Worm (Caenorhabditis elegans) whole organism, L1 larva: Measurements from ENCODE around the gene pck-1.

Experiments
- C04F5.9 ChIP-seq: sonication (generic microtip); optimal IDR thresholded peaks from 2 replicates; lab custom pipeline; 2016; ENCODE audit warnings: missing genetic modification characterization, missing compliant biosample characterization
- C16A3.4 ChIP-seq: fragments of 150-350 bp; optimal IDR thresholded peaks from 2 replicates; lab custom pipeline; 2014; ENCODE audit warnings: missing biosample characterization, missing genetic modification characterization
- F16B12.6 ChIP-seq: fragments of 150-350 bp; optimal IDR thresholded peaks from 2 replicates; lab custom pipeline; 2014; ENCODE audit warnings: missing biosample characterization, missing genetic modification characterization
- Y116A8C.19 ChIP-seq: sonication (generic microtip); optimal IDR thresholded peaks from 2 replicates; lab custom pipeline; 2016; ENCODE audit warnings: missing compliant biosample characterization, missing genetic modification characterization, borderline replicate concordance
- aha-1 ChIP-seq: fragments of 150-350 bp; optimal IDR thresholded peaks from 2 replicates; lab custom pipeline; 2014; ENCODE audit warnings: missing biosample characterization, missing genetic modification characterization
- ama-1 ChIP-seq: fragments of 150-350 bp; optimal IDR thresholded peaks from 2 replicates; lab custom pipeline; 2014
- blmp-1 ChIP-seq: fragments of 150-350 bp; optimal IDR thresholded peaks from 2 replicates; lab custom pipeline; 2014; ENCODE audit warnings: missing biosample characterization, missing genetic modification characterization
- ceh-63 ChIP-seq: fragments of 200-800 bp; sonication (Bioruptor generic); optimal IDR thresholded peaks from 2 replicates; lab custom pipeline; 2018; ENCODE audit warnings: mild to moderate bottlenecking, missing genetic modification characterization, missing compliant biosample characterization
- ceh-8 ChIP-seq: fragments of 200-800 bp; sonication (Bioruptor generic); optimal IDR thresholded peaks from 2 replicates; lab custom pipeline; 2018; ENCODE audit warnings: mild to moderate bottlenecking, missing genetic modification characterization, moderate library complexity, missing compliant biosample characterization
- ceh-82 ChIP-seq, 3 experiments: fragments of 150-350 bp in 1 of 3; sonication (generic microtip) in 2 of 3; optimal IDR thresholded peaks; 2 replicates each; lab custom pipeline; 2014 to 2017; ENCODE audit warnings: missing biosample characterization in 3 of 3, missing genetic modification characterization in 3 of 3
- ceh-88 ChIP-seq: fragments of 200-800 bp; sonication (Bioruptor generic); IDR thresholded peaks from 2 replicates; pipeline ENCODE4 v1.3.6; 2022; ENCODE audit warnings: missing genetic modification characterization, missing compliant biosample characterization
- ceh-90 ChIP-seq: sonication (generic microtip); optimal IDR thresholded peaks from 2 replicates; lab custom pipeline; 2016; ENCODE audit warnings: missing genetic modification characterization, missing compliant biosample characterization
- ces-1 ChIP-seq: fragments of 150-350 bp; optimal IDR thresholded peaks from 2 replicates; lab custom pipeline; 2014; ENCODE audit warnings: missing biosample characterization, missing genetic modification reagents, missing genetic modification characterization
- dpl-1 ChIP-seq, 3 experiments: fragments of 150-350 bp in 2 of 3; sonication (generic microtip) in 1 of 3; optimal IDR thresholded peaks; 2 replicates each; lab custom pipeline; 2014 to 2017; ENCODE audit warnings: missing biosample characterization in 3 of 3, missing genetic modification characterization in 3 of 3, missing genetic modification reagents in 3 of 3
- dsc-1 ChIP-seq: sonication (generic microtip); optimal IDR thresholded peaks from 2 replicates; lab custom pipeline; 2016; ENCODE audit warnings: mild to moderate bottlenecking, missing genetic modification characterization, missing compliant biosample characterization
- efl-1 ChIP-seq, 4 experiments: fragments of 150-350 bp; optimal IDR thresholded peaks in 3 of 4; peaks in 1 of 4; 1 replicate in 1 of 4; 2 replicates in 3 of 4; lab custom pipeline; 2014; ENCODE audit warnings: missing biosample characterization in 2 of 4, missing genetic modification characterization in 2 of 4, missing genetic modification reagents in 2 of 4
- efl-3 ChIP-seq: fragments of 200-800 bp; sonication (Bioruptor generic); optimal IDR thresholded peaks from 2 replicates; lab custom pipeline; 2018; ENCODE audit warnings: mild to moderate bottlenecking, missing genetic modification characterization, missing compliant biosample characterization
- egl-13 ChIP-seq: sonication (generic microtip); optimal IDR thresholded peaks from 2 replicates; lab custom pipeline; 2016; ENCODE audit warnings: missing genotype, missing genetic modification reagents, missing genetic modification characterization, missing compliant biosample characterization
- fkh-4 ChIP-seq: sonication (generic microtip); optimal IDR thresholded peaks from 2 replicates; lab custom pipeline; 2016; ENCODE audit warnings: missing compliant biosample characterization, missing genetic modification characterization, borderline replicate concordance
- fos-1 ChIP-seq: fragments of 150-350 bp; optimal IDR thresholded peaks from 2 replicates; lab custom pipeline; 2014; ENCODE audit warnings: missing biosample characterization, missing genetic modification characterization
- grh-1 ChIP-seq: fragments of 200-800 bp; sonication (Bioruptor generic); IDR thresholded peaks from 2 replicates; pipeline ENCODE4 v1.3.6; 2022; ENCODE audit warnings: missing genetic modification reagents, missing genetic modification characterization, missing compliant biosample characterization
- isw-1 ChIP-seq: fragments of 200-800 bp; sonication (Bioruptor generic); IDR thresholded peaks from 2 replicates; pipeline ENCODE4 v1.3.6; 2022; ENCODE audit warnings: missing genetic modification characterization, missing compliant biosample characterization
- jun-1 ChIP-seq: fragments of 150-350 bp; optimal IDR thresholded peaks from 2 replicates; lab custom pipeline; 2014; ENCODE audit warnings: missing biosample characterization, missing genetic modification reagents, missing genetic modification characterization
- lin-13 ChIP-seq: fragments of 150-350 bp; optimal IDR thresholded peaks from 2 replicates; lab custom pipeline; 2014; ENCODE audit warnings: missing biosample characterization, missing genetic modification reagents, missing genetic modification characterization
- lin-14 ChIP-seq: fragments of 200-800 bp; sonication (Bioruptor generic); optimal IDR thresholded peaks from 2 replicates; lab custom pipeline; 2018; ENCODE audit warnings: mild to moderate bottlenecking, missing genetic modification characterization, moderate library complexity, missing compliant biosample characterization
- lin-15B ChIP-seq: fragments of 150-350 bp; sonication (generic microtip); optimal IDR thresholded peaks from 3 replicates; lab custom pipeline; 2014; ENCODE audit warnings: missing biosample characterization, missing genetic modification characterization
- lin-35 ChIP-seq, 2 experiments: fragments of 150-350 bp; optimal IDR thresholded peaks; 2 replicates each; lab custom pipeline; 2014; ENCODE audit warnings: missing biosample characterization in 2 of 2, missing genetic modification characterization in 2 of 2, missing genetic modification reagents in 2 of 2
- lin-39 ChIP-seq: fragments of 150-350 bp; optimal IDR thresholded peaks from 2 replicates; lab custom pipeline; 2014; ENCODE audit warnings: missing biosample characterization, missing genetic modification reagents, missing genetic modification characterization
- lsy-2 ChIP-seq, 2 experiments: fragments of 150-350 bp; optimal IDR thresholded peaks; 2 replicates each; lab custom pipeline; 2014; ENCODE audit warnings: missing biosample characterization in 2 of 2, missing genetic modification characterization in 2 of 2
- mdl-1 ChIP-seq, 2 experiments: fragments of 150-350 bp; optimal IDR thresholded peaks; 2 replicates each; lab custom pipeline; 2014 to 2017; ENCODE audit warnings: missing biosample characterization in 2 of 2, missing genetic modification characterization in 2 of 2, inconsistent platforms in 1 of 2
- mef-2 ChIP-seq: fragments of 150-350 bp; optimal IDR thresholded peaks from 2 replicates; lab custom pipeline; 2014; ENCODE audit warnings: missing biosample characterization, missing genetic modification characterization
- mep-1 ChIP-seq: fragments of 150-350 bp; optimal IDR thresholded peaks from 2 replicates; lab custom pipeline; 2014; ENCODE audit warnings: missing biosample characterization, missing genetic modification characterization
- nhr-12 ChIP-seq: sonication (generic microtip); optimal IDR thresholded peaks from 2 replicates; lab custom pipeline; 2017; ENCODE audit warnings: missing biosample characterization, missing genetic modification characterization
- nhr-19 ChIP-seq: fragments of 200-800 bp; sonication (Bioruptor generic); conservative IDR thresholded peaks from 2 replicates; pipeline ENCODE4 v1.3.6; 2022; ENCODE audit warnings: missing genetic modification characterization, missing compliant biosample characterization
- nhr-71 ChIP-seq: sonication (generic microtip); optimal IDR thresholded peaks from 2 replicates; lab custom pipeline; 2016; ENCODE audit warnings: mild to moderate bottlenecking, missing genetic modification characterization, moderate library complexity, missing compliant biosample characterization
- nhr-76 ChIP-seq: sonication (generic microtip); optimal IDR thresholded peaks from 2 replicates; lab custom pipeline; 2017; ENCODE audit warnings: missing biosample characterization, missing genetic modification characterization
- nhr-77 ChIP-seq: fragments of 150-350 bp; optimal IDR thresholded peaks from 2 replicates; lab custom pipeline; 2014; ENCODE audit warnings: missing biosample characterization, missing genetic modification characterization
- pag-3 ChIP-seq: sonication (generic microtip); optimal IDR thresholded peaks from 2 replicates; lab custom pipeline; 2017; ENCODE audit warnings: missing genetic modification characterization, mild to moderate bottlenecking, missing compliant biosample characterization, antibody characterized with exemption, borderline replicate concordance; ENCODE audit not compliant: insufficient read depth
- pqm-1 ChIP-seq: sonication (generic microtip); optimal IDR thresholded peaks from 3 replicates; lab custom pipeline; 2017; ENCODE audit warnings: missing biosample characterization, missing genetic modification characterization
- rnt-1 ChIP-seq: sonication (generic microtip); optimal IDR thresholded peaks from 2 replicates; lab custom pipeline; 2016; ENCODE audit warnings: mild to moderate bottlenecking, missing genetic modification characterization, moderate library complexity, missing compliant biosample characterization
- skn-1 ChIP-seq: fragments of 150-350 bp; optimal IDR thresholded peaks from 2 replicates; lab custom pipeline; 2014; ENCODE audit warnings: missing biosample characterization, missing genetic modification characterization
- snu-23 ChIP-seq: sonication (generic microtip); optimal IDR thresholded peaks from 2 replicates; lab custom pipeline; 2016; ENCODE audit warnings: missing genetic modification characterization, missing compliant biosample characterization
- swsn-7 ChIP-seq: sonication (generic microtip); optimal IDR thresholded peaks from 2 replicates; lab custom pipeline; 2016; ENCODE audit warnings: missing genetic modification characterization, missing compliant biosample characterization
- tbx-2 ChIP-seq: sonication (generic microtip); optimal IDR thresholded peaks from 2 replicates; lab custom pipeline; 2016; ENCODE audit warnings: missing genetic modification characterization, missing compliant biosample characterization
- tlp-1 ChIP-seq: fragments of 150-350 bp; optimal IDR thresholded peaks from 2 replicates; lab custom pipeline; 2014; ENCODE audit warnings: missing biosample characterization, missing genetic modification characterization
- unc-130 ChIP-seq: fragments of 150-350 bp; optimal IDR thresholded peaks from 2 replicates; lab custom pipeline; 2017; ENCODE audit warnings: missing biosample characterization, missing genetic modification characterization, inconsistent platforms
- unc-62 ChIP-seq: fragments of 150-350 bp; optimal IDR thresholded peaks from 2 replicates; lab custom pipeline; 2014; ENCODE audit warnings: missing biosample characterization, missing genetic modification reagents, missing genetic modification characterization
- unc-86 ChIP-seq: sonication (generic microtip); optimal IDR thresholded peaks from 2 replicates; lab custom pipeline; 2016; ENCODE audit warnings: missing genetic modification characterization, missing compliant biosample characterization
- unc-98 ChIP-seq: fragments of 200-800 bp; sonication (Bioruptor generic); IDR thresholded peaks from 2 replicates; pipeline ENCODE4 v1.3.6; 2022; ENCODE audit warnings: missing genetic modification characterization, missing compliant biosample characterization
- xbp-1 ChIP-seq: sonication (generic microtip); optimal IDR thresholded peaks from 2 replicates; lab custom pipeline; 2016; ENCODE audit warnings: missing genetic modification characterization, missing compliant biosample characterization
- zag-1 ChIP-seq: fragments of 150-350 bp; optimal IDR thresholded peaks from 2 replicates; lab custom pipeline; 2014; ENCODE audit warnings: missing biosample characterization, missing genetic modification characterization

pck-1 gene

ce11 chrIII:87183-87582 is 21.1 kb upstream of the pck-1 start, which contains the start of the genes F54C4.4 and mrpl-40 (continued):
- TF ChIP-seq dpl-1 (GFP tag; optimal IDR thresholded peaks at IDR 0.05; lab: Kevin White, UChicago): peak; percentile 45 to 67 (median 65)
- TF ChIP-seq dsc-1 (tag; lab: Kevin White, UChicago): peak; percentile 58
- peak; percentile 36 for TF ChIP-seq F16B12.6 (tag; lab: Kevin White, UChicago)
- peak; percentile 76 for TF ChIP-seq nhr-71
- TF ChIP-seq swsn-7 (tag; lab: Kevin White, UChicago): peak; percentile 76
- TF ChIP-seq snu-23 (GFP tag; lab: Kevin White, UChicago): peak; percentile 86
- TF ChIP-seq C16A3.4: peak; percentile 74
- no peak for TF ChIP-seq pqm-1 (tag; lab: Kevin White, UChicago)
- peak; percentile 61 for TF ChIP-seq mep-1 (tag; lab: Kevin White, UChicago)
- TF ChIP-seq lin-14 (GFP tag; lab: Kevin White, UChicago): peak; percentile 73
- peak; percentile 58 for TF ChIP-seq nhr-19 (GFP tag; lab: Robert Waterston, UW)
- TF ChIP-seq ceh-8: no peak
- TF ChIP-seq efl-3: no peak
- TF ChIP-seq zag-1: no peak
- TF ChIP-seq aha-1 (tag; lab: Kevin White, UChicago): no peak
- TF ChIP-seq lin-39: peak; percentile 62
- peak; percentile 72 to 77 for TF ChIP-seq efl-1 (optimal IDR thresholded peaks at IDR 0.05; lab: Kevin White, UChicago)
- TF ChIP-seq efl-1 (GFP tag; optimal IDR thresholded peaks at IDR 0.05 in 1 of 2; lab: Kevin White, UChicago): peak; percentile 63 to 96
- TF ChIP-seq nhr-76 (tag; lab: Kevin White, UChicago): no peak

ce11 chrIII:86316-86715 is 20.3 kb upstream of the pck-1 start, which contains the start of gene attf-3:
Gene attf-3 (minus strand): TSS chrIII:86384.
- TF ChIP-seq ces-1 (GFP tag; lab: Kevin White, UChicago): no peak
- TF ChIP-seq lin-15B (tag; lab: Kevin White, UChicago): peak; percentile 55
- TF ChIP-seq rnt-1: peak; percentile 49
- TF ChIP-seq ceh-63 (GFP tag; lab: Kevin White, UChicago): no peak
- peak; percentile 58 for TF ChIP-seq xbp-1 (tag; lab: Kevin White, UChicago)
- peak; percentile 43 to 81 (median 60) for TF ChIP-seq ceh-82 (tag; optimal IDR thresholded peaks at IDR 0.05; lab: Kevin White, UChicago)
- peak; percentile 50 for TF ChIP-seq tbx-2 (tag; lab: Kevin White, UChicago)
- peak; percentile 67 for TF ChIP-seq blmp-1
- peak; percentile 49 for TF ChIP-seq egl-13
- no peak for TF ChIP-seq C04F5.9 (tag; lab: Kevin White, UChicago)
- peak; percentile 4 for TF ChIP-seq jun-1 (tag; lab: Kevin White, UChicago)
- TF ChIP-seq mef-2 (tag; lab: Kevin White, UChicago): peak; percentile 53
- TF ChIP-seq ama-1 (lab: Kevin White, UChicago): no peak
- peak; percentile 35 for TF ChIP-seq unc-86 (tag; lab: Kevin White, UChicago)
- peak; percentile 52 for TF ChIP-seq unc-130 (tag; lab: Kevin White, UChicago)
- TF ChIP-seq nhr-77 (tag; lab: Kevin White, UChicago): peak; percentile 60
- no peak for TF ChIP-seq tlp-1 (tag; lab: Kevin White, UChicago)
- no peak for TF ChIP-seq nhr-12 (tag; lab: Kevin White, UChicago)
- peak; percentile 75 to 81 for TF ChIP-seq efl-1 (optimal IDR thresholded peaks at IDR 0.05; lab: Kevin White, UChicago)
- peak; percentile 64 to 95 for TF ChIP-seq efl-1 (GFP tag; optimal IDR thresholded peaks at IDR 0.05 in 1 of 2; lab: Kevin White, UChicago)
- TF ChIP-seq isw-1: peak; percentile 58
- peak in 1 of 2 experiments; percentile 57 for TF ChIP-seq mdl-1 (tag; optimal IDR thresholded peaks at IDR 0.05; lab: Kevin White, UChicago)
- TF ChIP-seq fkh-4 (tag; lab: Kevin White, UChicago): no peak
- TF ChIP-seq fos-1 (tag; lab: Kevin White, UChicago): peak; percentile 50
- peak; percentile 79 to 86 for TF ChIP-seq lin-35 (GFP tag; optimal IDR thresholded peaks at IDR 0.05; lab: Kevin White, UChicago)
- peak; percentile 63 for TF ChIP-seq skn-1
- TF ChIP-seq snu-23 (GFP tag; lab: Kevin White, UChicago): peak; percentile 70
- peak; percentile 61 for TF ChIP-seq C16A3.4
- TF ChIP-seq efl-3: no peak
- peak; percentile 20; the same call in 1 of the 2 replicates for TF ChIP-seq ceh-88 (GFP tag; lab: Robert Waterston, UW)
- no peak for TF ChIP-seq unc-62 (GFP tag; lab: Kevin White, UChicago)
- peak; percentile 39 for TF ChIP-seq lin-13
- peak; percentile 73 to 91 for TF ChIP-seq lsy-2 (tag; optimal IDR thresholded peaks at IDR 0.05; lab: Kevin White, UChicago)
- no peak for TF ChIP-seq pag-3 (tag; lab: Kevin White, UChicago)
- peak; percentile 75 for TF ChIP-seq mep-1 (tag; lab: Kevin White, UChicago)
- no peak for TF ChIP-seq ceh-90 (tag; lab: Kevin White, UChicago)
- TF ChIP-seq unc-98 (GFP tag; lab: Robert Waterston, UW): no peak
- peak; percentile 47 for TF ChIP-seq dsc-1 (tag; lab: Kevin White, UChicago)
- TF ChIP-seq grh-1: no peak
- no peak for TF ChIP-seq Y116A8C.19 (tag; lab: Kevin White, UChicago)
